Fruit fly (Drosophila melanogaster): ENCODE measurements around the gene CG4884.
A peak's percentile ranks its signal among the peaks of the same experiment; 100 is the strongest.

CG4884 gene

DNA sequence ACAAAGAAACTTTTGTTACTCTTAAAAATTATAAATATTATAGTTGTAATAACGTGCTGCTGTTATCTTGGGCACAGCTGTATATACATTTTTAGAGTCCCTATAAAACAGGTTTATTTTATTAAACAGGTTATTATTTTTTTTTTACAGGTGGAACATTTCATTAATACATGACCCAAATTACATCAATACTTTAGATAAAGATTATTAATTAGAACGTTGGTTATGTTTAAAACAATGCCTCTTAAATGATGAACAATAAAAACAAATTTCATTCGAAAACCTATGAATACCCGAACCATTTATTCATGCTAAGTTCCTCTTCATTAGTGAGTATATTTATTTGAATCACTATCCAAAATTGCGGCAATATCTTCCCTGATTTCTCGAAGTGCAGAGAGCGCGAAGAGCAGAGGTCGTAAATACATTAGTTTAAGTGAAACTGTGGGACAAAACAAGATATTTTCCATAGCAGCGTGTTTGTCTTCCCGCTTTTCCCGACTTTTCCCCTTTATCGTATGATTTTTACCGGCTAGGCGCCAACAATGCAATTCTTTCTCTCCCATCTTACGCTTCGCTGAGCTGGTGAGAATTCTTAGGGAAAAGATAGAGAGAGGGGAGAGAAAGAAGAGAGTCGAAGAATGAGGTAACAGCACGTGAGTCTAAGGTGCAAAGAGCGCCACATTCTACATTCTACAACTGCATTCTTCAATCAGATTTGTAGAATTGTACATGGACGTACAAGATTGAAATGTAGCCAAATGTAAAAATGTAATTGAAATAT lies 29.8 kb upstream of the CG4884 start (continued):
- TF ChIP-seq Hsf (GFP tag; optimal IDR thresholded peaks at IDR 0.05), result peak; percentile 15
- TF ChIP-seq CG6854 (GFP tag; optimal IDR thresholded peaks at IDR 0.05), result no peak
- peak; percentile 60 for TF ChIP-seq CG4424 (GFP tag; optimal IDR thresholded peaks at IDR 0.05)
- TF ChIP-seq gro (GFP tag; optimal IDR thresholded peaks at IDR 0.05), result no peak
- no peak for TF ChIP-seq Fer3 (tag; optimal IDR thresholded peaks at IDR 0.05)
- TF ChIP-seq ap (GFP tag; IDR thresholded peaks at IDR 0.05), result no peak
- TF ChIP-seq CG4730 (GFP tag; IDR thresholded peaks at IDR 0.05), result peak; percentile 48
- TF ChIP-seq repo (GFP tag; optimal IDR thresholded peaks at IDR 0.05), result no peak
- 0 out of 2 replicates have a peak, but pooled peaks have one; percentile 37 for TF ChIP-seq gsb (GFP tag; IDR thresholded peaks at IDR 0.05)
- no peak for TF ChIP-seq slou (GFP tag; optimal IDR thresholded peaks at IDR 0.05)
- peak; percentile 32 for TF ChIP-seq CG14710 (tag; optimal IDR thresholded peaks at IDR 0.05)
- TF ChIP-seq Tbp (GFP tag; optimal IDR thresholded peaks at IDR 0.05), result no peak
- no peak for TF ChIP-seq vnd (GFP tag; IDR thresholded peaks at IDR 0.05; ENCODE audit: partially characterized antibody)
- no peak for TF ChIP-seq eyg (GFP tag; optimal IDR thresholded peaks at IDR 0.05)
- TF ChIP-seq CG16815 (GFP tag; optimal IDR thresholded peaks at IDR 0.05), result peak; percentile 31
- TF ChIP-seq btn (GFP tag; optimal IDR thresholded peaks at IDR 0.05), result no peak
- TF ChIP-seq ash1 (GFP tag; optimal IDR thresholded peaks at IDR 0.05), result no peak
- no peak for TF ChIP-seq gsb-n (tag; optimal IDR thresholded peaks at IDR 0.05)
- no peak for TF ChIP-seq CG10462 (GFP tag; optimal IDR thresholded peaks at IDR 0.05)
- TF ChIP-seq Doc2 (GFP tag; IDR thresholded peaks at IDR 0.05), result no peak
- TF ChIP-seq CG15479 (GFP tag; optimal IDR thresholded peaks at IDR 0.05), result no peak
- TF ChIP-seq NFAT (GFP tag; IDR thresholded peaks at IDR 0.05), result peak; percentile 64
- TF ChIP-seq dmrt11E (tag; optimal IDR thresholded peaks at IDR 0.05), result no peak
- TF ChIP-seq D (optimal IDR thresholded peaks at IDR 0.05), result no peak
- peak; percentile 24 for TF ChIP-seq D (GFP tag; optimal IDR thresholded peaks at IDR 0.05)
- TF ChIP-seq CG10543 (GFP tag; optimal IDR thresholded peaks at IDR 0.05), result peak; percentile 7
- TF ChIP-seq NfI (GFP tag; optimal IDR thresholded peaks at IDR 0.05), result peak; percentile 56
- no peak for TF ChIP-seq CG34224 (GFP tag; IDR thresholded peaks at IDR 0.05; ENCODE audit: partially characterized antibody)
- TF ChIP-seq CoRest (tag; optimal IDR thresholded peaks at IDR 0.05), result peak; percentile 66
- TF ChIP-seq CG8290 (GFP tag; optimal IDR thresholded peaks at IDR 0.05), result no peak
- peak in 1 of 2 experiments; percentile 51 for TF ChIP-seq CG8290 (tag; optimal IDR thresholded peaks at IDR 0.05)
- no peak for TF ChIP-seq ERR (GFP tag; optimal IDR thresholded peaks at IDR 0.05)
- no peak for TF ChIP-seq Dad (GFP tag; optimal IDR thresholded peaks at IDR 0.05)
- peak; percentile 38 for TF ChIP-seq CG3281 (GFP tag; optimal IDR thresholded peaks at IDR 0.05)
- peak; percentile 35 for TF ChIP-seq HHEX (GFP tag; optimal IDR thresholded peaks at IDR 0.05)
- peak; percentile 44; the same call in 2 of the 3 replicates for TF ChIP-seq CG34422 (GFP tag; IDR thresholded peaks at IDR 0.05)
- no peak for TF ChIP-seq CG6654 (GFP tag; optimal IDR thresholded peaks at IDR 0.05)
- 0 out of 4 replicates have a peak, but pooled peaks have one; percentile 72 for TF ChIP-seq chinmo (GFP tag; IDR thresholded peaks at IDR 0.05; ENCODE audit: partially characterized antibody)
- TF ChIP-seq CG11504 (tag; optimal IDR thresholded peaks at IDR 0.05), result peak; percentile 54
- peak; percentile 64 for TF ChIP-seq CG13775 (GFP tag; optimal IDR thresholded peaks at IDR 0.05)
- TF ChIP-seq CG15073 (GFP tag; optimal IDR thresholded peaks at IDR 0.05), result no peak
- TF ChIP-seq HmgZ (tag; optimal IDR thresholded peaks at IDR 0.05), result no peak
- no peak for TF ChIP-seq CG4617 (GFP tag; optimal IDR thresholded peaks at IDR 0.05; ENCODE audit: borderline replicate concordance)
- TF ChIP-seq CG14050 (GFP tag; IDR thresholded peaks at IDR 0.05), result peak; percentile 24; the same call in 1 of the 3 replicates
- no peak for TF ChIP-seq nau (GFP tag; optimal IDR thresholded peaks at IDR 0.05)
- no peak for TF ChIP-seq slp2 (GFP tag; optimal IDR thresholded peaks at IDR 0.05)
- TF ChIP-seq CG31441 (GFP tag; IDR thresholded peaks at IDR 0.05), result peak; percentile 31; the same call in 1 of the 2 replicates
- no peak for TF ChIP-seq CG1792 (GFP tag; optimal IDR thresholded peaks at IDR 0.05)
- no peak for TF ChIP-seq tx (GFP tag; optimal IDR thresholded peaks at IDR 0.05)
- TF ChIP-seq her (GFP tag; optimal IDR thresholded peaks at IDR 0.05), result no peak
